Worm (Caenorhabditis elegans) whole organism, late embryonic: ENCODE results near the gene C05A2.4.

Experiments
- C08G9.2 ChIP-seq: sonication (generic microtip); optimal IDR thresholded peaks from 2 replicates; lab custom pipeline; 2016; ENCODE audit warnings: mild to moderate bottlenecking, missing genetic modification characterization, moderate library complexity, missing compliant biosample characterization
- ceh-31 ChIP-seq: sonication (generic microtip); optimal IDR thresholded peaks from 2 replicates; lab custom pipeline; 2016; ENCODE audit warnings: missing genetic modification characterization, missing compliant biosample characterization
- ceh-9 ChIP-seq: sonication (generic microtip); optimal IDR thresholded peaks from 2 replicates; lab custom pipeline; 2016; ENCODE audit warnings: mild to moderate bottlenecking, missing genetic modification characterization, inconsistent platforms, missing compliant biosample characterization
- elt-2 ChIP-seq: sonication (generic microtip); optimal IDR thresholded peaks from 2 replicates; lab custom pipeline; 2016; ENCODE audit warnings: missing genetic modification reagents, missing genetic modification characterization, missing compliant biosample characterization
- pros-1 ChIP-seq: fragments of 150-350 bp; optimal IDR thresholded peaks from 2 replicates; lab custom pipeline; 2014; ENCODE audit warnings: missing biosample characterization, missing genetic modification reagents, missing genetic modification characterization
- ref-2 ChIP-seq: sonication (generic microtip); optimal IDR thresholded peaks from 2 replicates; lab custom pipeline; 2016; ENCODE audit warnings: missing genetic modification characterization, missing compliant biosample characterization
- tbx-2 ChIP-seq: sonication (generic microtip); optimal IDR thresholded peaks from 2 replicates; lab custom pipeline; 2016; ENCODE audit warnings: missing genetic modification characterization, missing compliant biosample characterization
- ztf-16 ChIP-seq: sonication (generic microtip); optimal IDR thresholded peaks from 2 replicates; lab custom pipeline; 2017; ENCODE audit warnings: missing genetic modification characterization, missing compliant biosample characterization

- TF ChIP-seq pros-1 (tag; lab: Kevin White, UChicago), result no peak
- TF ChIP-seq elt-2 (tag; lab: Kevin White, UChicago), result no peak
- TF ChIP-seq C08G9.2 (tag; lab: Kevin White, UChicago), result no peak
- TF ChIP-seq tbx-2 (tag; lab: Kevin White, UChicago), result no peak
- no peak for TF ChIP-seq ztf-16 (tag; lab: Kevin White, UChicago)
- no peak for TF ChIP-seq ceh-9
- no peak for TF ChIP-seq ref-2 (tag; lab: Kevin White, UChicago)
- TF ChIP-seq ceh-31 (tag; lab: Kevin White, UChicago), result no peak
These were observed 7.7 kb upstream of the C05A2.4 start, which contains the start of gene F29F11.20 for ce11 chrV:10687601-10688000.
